Fruit fly (Drosophila melanogaster): Measurements from ENCODE around the gene CG2975.

Gene CG2975

dm6 chr2L:2839850-2840249 lies at the start of gene CG2975:
Gene CG2975, plus strand, starts transcription at chr2L:2840124.
- no peak for TF ChIP-seq CTCF (optimal IDR thresholded peaks at IDR 0.05)
- no peak for TF ChIP-seq CG8478 (optimal IDR thresholded peaks at IDR 0.05)

- TF ChIP-seq CTCF (optimal IDR thresholded peaks at IDR 0.05) (no peak), CG8478 (optimal IDR thresholded peaks at IDR 0.05) (no peak)
Measured at dm6 chr2L:2797186-2797585, 42.7 kb upstream of the CG2975 start.

DNA sequence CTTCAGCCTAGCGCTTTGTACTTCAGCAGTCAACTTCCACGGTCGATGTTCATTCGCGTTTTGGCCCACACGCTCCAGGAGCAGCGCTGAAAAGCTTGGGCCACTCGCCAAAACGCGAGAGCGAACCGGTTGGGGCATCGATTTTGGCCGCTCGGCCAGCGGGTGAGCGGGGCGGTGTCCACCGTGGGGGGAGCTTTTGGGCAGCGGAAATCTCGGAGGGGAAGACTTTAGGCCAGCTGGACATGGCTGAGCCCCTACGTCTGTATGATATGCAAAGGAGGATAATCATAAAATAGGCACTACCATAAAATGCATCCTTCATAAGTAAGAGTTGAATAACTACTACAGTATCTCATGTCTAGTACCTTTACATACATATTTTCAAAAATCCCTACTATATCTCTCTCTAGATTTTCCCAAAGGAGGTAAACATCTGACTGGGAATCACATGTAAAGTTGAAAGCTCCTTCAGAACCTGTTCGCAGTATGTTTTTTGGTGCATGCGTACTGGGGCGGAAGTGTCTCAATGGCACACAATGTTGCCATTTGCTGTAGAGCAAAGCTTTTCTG lies 39.9 kb upstream of the CG2975 start, which contains the start of gene Syt1:
TSS of gene Syt1 (minus strand) at position 71 of the 570 bp plus-strand sequence.
- TF ChIP-seq CTCF (optimal IDR thresholded peaks at IDR 0.05) (no peak), CG8478 (optimal IDR thresholded peaks at IDR 0.05) (no peak)

DNA sequence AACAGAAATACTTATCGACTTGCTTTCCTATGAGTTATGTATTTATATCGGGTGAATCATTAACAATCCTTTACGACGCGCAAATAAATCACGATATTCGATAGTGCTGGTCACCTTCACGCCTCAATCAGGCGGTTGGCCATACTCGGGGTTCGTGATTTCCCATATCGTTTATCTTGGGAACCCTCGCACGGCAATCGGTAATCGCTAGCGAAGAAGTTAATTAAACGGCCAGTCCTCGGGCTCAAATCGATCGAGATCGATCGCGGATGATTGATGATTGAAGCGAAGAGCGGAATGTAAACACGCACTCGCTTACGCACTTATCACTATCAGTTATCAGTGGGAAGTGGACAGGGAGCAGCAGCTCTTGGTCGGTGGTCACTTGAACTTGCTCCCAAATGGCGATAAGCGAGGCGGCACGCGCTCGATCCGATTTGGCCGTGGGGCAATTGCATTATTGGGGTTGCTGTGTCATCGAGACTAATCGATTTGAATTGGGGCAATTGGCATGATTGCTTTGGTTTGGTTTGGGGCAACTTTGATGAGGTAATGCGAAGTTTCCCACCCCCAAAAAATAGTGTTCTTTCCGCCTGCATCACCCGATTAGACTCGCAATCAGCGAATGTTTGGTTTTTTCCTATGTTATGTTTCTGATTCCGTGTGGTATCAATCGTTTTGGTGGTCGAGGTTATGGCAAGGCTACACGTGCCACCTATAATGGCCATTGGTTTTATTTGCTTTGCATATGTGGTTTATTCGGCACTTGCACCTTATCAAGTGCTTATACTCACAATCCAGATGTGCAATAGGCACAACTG lies 38.8 kb upstream of the CG2975 start:
- TF ChIP-seq CG8478 (optimal IDR thresholded peaks at IDR 0.05) (no peak), CTCF (optimal IDR thresholded peaks at IDR 0.05) (no peak)

DNA sequence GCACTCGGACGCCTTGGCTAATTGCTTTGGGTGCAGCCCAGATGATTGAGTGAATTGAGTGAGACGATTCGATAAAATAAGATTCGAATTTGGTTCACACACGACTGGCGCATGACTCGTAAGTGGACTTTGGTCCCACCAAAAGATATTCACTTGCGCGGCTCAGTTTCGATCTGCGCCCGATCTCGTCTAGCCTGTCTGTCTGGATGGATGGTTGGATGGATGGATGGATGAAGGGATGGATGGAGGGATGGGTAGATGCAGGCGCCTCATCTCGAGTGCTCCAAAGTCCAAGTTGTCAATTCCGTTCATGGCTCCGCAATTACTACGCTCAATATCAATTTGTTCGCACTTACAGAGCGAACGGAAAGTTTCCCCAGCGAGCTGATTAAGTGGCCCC lies 37.4 kb upstream of the CG2975 start:
- TF ChIP-seq CTCF (optimal IDR thresholded peaks at IDR 0.05) (no peak), CG8478 (optimal IDR thresholded peaks at IDR 0.05) (no peak)

DNA sequence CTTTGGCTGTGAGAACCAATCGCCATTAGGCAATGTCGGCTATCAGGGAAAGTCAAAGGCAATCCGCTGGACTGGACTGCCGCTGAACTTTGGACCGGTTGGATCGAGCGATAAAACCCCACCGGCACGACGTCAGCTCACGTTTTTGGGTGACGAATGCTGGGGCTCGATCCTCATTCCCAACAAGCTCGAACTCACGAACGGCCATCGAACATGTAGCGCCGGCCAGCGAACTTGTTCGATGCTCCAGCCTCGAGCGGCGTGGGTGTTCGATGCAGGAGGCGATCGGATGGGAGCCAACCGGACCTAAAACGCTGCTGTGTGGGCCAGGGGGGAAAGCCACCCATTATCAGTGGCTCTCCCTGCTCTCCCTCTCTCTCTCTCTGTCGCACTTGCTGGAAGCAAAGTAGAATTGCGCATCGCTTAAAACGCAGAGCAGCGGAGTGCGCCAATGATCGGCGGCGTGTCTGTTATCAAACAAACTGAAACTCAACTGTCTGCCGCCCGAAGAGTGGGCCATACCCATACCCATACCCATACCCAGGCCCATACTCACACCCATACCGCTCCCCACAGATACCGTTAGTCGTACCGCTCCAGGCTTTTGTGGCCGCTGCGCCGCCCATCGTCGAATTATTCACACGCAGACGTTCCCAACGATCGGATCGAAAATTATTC lies 35.2 kb upstream of the CG2975 start, which contains the start of gene daw:
TSS of gene daw (plus strand) at position 628 of the 678 bp plus-strand sequence.
- no peak for TF ChIP-seq CG8478 (optimal IDR thresholded peaks at IDR 0.05)
- TF ChIP-seq CTCF (optimal IDR thresholded peaks at IDR 0.05): no peak

- TF ChIP-seq CTCF (optimal IDR thresholded peaks at IDR 0.05): no peak
- TF ChIP-seq CG8478 (optimal IDR thresholded peaks at IDR 0.05): no peak
Measured at dm6 chr2L:2806190-2806763, 33.6 kb upstream of the CG2975 start.

DNA sequence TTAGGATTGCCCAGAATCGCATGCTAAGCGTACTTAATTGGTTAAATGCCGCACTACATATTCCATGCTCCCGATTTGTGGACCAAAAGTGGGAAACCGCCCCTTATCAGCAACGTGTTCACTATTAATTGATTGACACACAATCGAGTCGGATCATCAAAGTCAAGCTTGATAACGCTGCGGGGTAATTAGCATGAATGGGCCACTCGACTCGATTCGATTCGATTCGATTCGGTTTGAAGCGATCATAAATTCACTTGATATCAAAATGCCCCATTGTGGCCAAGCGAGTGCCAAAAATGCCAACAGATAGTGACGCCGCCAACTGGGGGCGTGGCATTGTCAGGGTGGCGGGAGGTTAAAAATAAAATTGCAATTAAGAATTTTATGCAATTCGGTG lies 32.3 kb upstream of the CG2975 start:
- TF ChIP-seq CTCF (optimal IDR thresholded peaks at IDR 0.05) (no peak), CG8478 (optimal IDR thresholded peaks at IDR 0.05) (no peak)

DNA sequence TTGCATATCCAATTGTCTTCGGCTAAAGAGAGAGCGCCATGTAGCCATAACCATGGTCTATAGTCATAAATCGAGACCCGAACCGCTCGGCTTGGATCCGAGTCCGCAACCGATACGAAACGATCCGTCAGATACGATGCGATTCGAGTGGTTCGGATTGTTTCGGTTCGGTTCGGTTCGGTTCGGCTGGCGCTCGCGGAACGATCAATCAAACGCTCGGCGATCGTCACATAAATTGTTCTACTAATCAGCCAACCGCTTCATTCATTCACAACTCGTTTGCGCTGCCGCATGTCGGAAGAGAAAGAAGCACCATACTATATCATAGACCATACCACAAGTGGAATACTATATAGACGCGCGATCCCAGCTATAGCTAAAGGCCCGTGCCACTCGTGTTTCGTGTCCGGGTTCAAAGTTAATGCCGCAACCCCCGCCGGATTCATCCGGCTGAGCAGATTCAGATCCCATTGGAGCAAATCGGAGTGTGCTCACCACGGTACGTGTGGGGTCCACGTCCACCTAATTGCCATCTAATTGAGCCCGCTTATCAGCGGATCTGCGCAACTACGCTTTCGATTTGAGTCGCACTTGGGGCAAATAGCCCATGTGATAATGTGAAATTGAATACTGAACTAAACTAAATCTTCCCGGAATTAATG lies 31.8 kb upstream of the CG2975 start:
- no peak for TF ChIP-seq CTCF (optimal IDR thresholded peaks at IDR 0.05)
- TF ChIP-seq CG8478 (optimal IDR thresholded peaks at IDR 0.05): no peak

DNA sequence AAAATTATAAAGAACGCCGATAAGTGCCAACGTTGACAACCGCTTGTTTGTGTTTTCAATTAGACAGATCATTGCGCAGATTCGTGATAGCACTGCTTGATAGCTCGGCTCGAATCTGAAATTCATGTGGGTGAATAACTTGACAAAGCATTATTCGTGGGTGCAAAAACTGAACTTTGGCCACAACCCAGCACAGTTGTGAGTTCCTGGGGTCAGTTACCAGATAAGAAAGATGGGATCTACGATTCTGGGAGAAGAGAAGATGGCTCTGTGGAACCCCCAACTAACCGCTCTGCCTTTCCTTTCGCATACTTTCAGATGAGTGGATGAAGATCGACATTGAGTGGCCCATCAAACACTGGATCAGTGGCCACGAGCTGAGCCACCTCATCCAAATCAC lies 29.1 kb upstream of the CG2975 start:
- no peak for TF ChIP-seq CG8478 (optimal IDR thresholded peaks at IDR 0.05)
- no peak for TF ChIP-seq CTCF (optimal IDR thresholded peaks at IDR 0.05)

DNA sequence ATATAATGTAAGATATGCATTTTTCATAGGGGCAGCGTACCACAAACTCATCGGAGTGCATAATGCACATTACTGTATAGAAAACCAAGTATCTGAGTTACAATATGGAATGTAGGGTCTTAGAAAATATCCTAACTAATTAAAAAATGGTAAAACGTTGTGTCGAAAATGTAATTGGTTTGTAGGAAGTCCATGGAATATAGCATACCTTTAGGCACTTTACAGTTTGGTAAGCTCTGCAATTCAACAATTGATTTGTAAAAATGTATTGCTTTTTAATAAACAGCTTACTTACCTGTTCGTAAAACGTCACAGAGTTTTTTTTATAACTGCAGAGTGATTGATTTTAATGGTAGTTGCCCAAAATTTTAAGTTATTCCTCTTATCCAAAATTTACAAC lies 27.8 kb upstream of the CG2975 start, which contains the start of gene CG2964:
TSS of gene CG2964 (plus strand) at position 301 of the 400 bp plus-strand sequence.
- no peak for TF ChIP-seq CTCF (optimal IDR thresholded peaks at IDR 0.05)
- no peak for TF ChIP-seq CG8478 (optimal IDR thresholded peaks at IDR 0.05)

DNA sequence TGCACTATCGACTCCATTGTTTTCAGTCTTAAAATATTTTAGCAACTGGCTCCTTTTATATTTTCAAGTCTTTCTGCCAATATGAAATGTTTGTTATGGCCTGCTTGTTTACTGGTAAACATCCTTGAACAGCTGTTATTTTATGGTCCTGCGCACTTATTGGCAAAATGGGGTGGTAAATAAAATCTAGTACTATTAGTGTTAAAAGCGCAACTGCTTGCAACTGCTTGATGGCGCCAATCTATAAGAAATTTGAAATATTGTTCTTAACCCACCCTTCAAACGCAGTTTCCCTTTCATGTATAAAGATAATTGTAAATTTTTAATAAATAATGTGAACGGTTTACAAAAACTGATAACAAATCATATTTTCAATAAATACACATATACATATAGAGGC lies 24.3 kb upstream of the CG2975 start, which contains the start of gene G6P:
TSS of gene G6P (minus strand) at position 88 of the 400 bp plus-strand sequence.
- TF ChIP-seq CTCF (optimal IDR thresholded peaks at IDR 0.05) (no peak), CG8478 (optimal IDR thresholded peaks at IDR 0.05) (no peak)

DNA sequence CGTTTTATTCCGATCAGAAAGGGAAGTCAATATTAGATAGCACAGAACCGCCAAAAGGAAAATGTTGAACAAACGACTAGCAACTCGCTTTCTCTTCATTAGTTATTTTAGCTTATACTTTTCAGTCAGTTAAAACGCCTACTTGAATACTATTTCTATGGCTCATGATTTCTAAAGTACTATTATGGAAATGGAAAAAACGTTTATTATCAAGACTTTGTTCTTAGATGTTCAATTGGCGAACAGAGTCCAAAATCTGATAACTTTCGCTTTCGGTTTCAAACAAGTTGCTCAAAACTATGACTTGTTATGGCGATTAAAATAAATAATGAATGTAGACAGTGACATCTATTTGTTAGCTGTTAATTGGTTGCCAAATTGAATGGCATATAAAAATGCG lies 14.5 kb upstream of the CG2975 start, which contains the start of gene CG3123:
TSS of gene CG3123 (minus strand) at position 101 of the 400 bp plus-strand sequence.
- TF ChIP-seq CTCF (optimal IDR thresholded peaks at IDR 0.05): no peak
- TF ChIP-seq CG8478 (optimal IDR thresholded peaks at IDR 0.05): no peak

DNA sequence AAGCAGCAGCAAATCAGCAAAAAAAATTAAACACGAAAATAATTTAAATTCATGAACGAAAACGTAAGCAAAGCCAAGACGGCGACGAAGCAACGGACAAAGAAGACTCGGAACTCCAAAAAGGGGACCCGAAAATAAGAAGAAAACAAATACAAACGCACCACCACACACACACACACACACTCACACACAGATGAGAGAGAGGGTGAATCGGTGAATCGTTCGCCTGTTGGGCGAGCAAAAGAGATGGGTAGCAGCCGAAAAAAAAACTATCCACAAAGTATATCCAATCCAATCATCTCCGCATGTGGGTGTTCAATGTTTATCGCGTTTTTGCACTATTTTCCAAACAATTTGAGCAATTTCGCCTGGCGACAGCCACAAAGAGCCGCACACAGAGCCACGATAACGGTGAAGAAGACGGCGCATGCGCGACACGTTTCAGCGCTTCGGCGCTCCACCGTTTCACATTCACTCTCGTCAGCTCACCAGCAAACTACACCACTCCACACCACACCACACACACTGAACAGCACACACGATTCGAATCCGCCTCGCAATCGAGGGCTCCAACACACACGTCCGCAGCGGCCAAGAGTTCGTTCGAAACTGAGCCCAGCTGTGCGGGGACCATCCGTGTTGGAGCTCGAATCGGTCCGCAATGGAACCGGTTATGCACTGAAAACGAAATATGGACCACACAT lies 10.1 kb upstream of the CG2975 start, which contains the start of gene Duox:
TSS of gene Duox (minus strand) at position 612 of the 704 bp plus-strand sequence.
- TF ChIP-seq CG8478 (optimal IDR thresholded peaks at IDR 0.05): no peak
- TF ChIP-seq CTCF (optimal IDR thresholded peaks at IDR 0.05): no peak
